Fruit fly (Drosophila melanogaster) whole organism, prepupa: Measurements from ENCODE around the gene FER.

Experiments
- Blimp-1 ChIP-seq: fragments of 200-800 bp; sonication (Bioruptor generic); optimal IDR thresholded peaks from 3 replicates; lab custom pipeline; 2017; ENCODE audit warnings: missing biosample characterization, missing genetic modification characterization, mild to moderate bottlenecking, moderate library complexity, missing genetic modification reagents
- CG10669 ChIP-seq: fragments of 200-800 bp; sonication (Bioruptor generic); optimal IDR thresholded peaks from 3 replicates; lab custom pipeline; 2018; ENCODE audit warnings: missing biosample characterization, mild to moderate bottlenecking, missing genetic modification characterization, moderate library complexity
- CG15336 ChIP-seq: fragments of 200-800 bp; sonication (Bioruptor generic); IDR thresholded peaks from 2 replicates; pipeline ENCODE4 v1.3.6; 2022; ENCODE audit warnings: missing biosample characterization, missing genetic modification characterization
- CG1621 ChIP-seq: fragments of 200-800 bp; sonication (Bioruptor generic); optimal IDR thresholded peaks from 3 replicates; lab custom pipeline; 2018; ENCODE audit warnings: missing biosample characterization, mild to moderate bottlenecking, missing genetic modification characterization
- CG16779 ChIP-seq: fragments of 200-800 bp; sonication (Bioruptor generic); optimal IDR thresholded peaks from 3 replicates; lab custom pipeline; 2017; ENCODE audit warnings: missing biosample characterization, mild to moderate bottlenecking, missing genetic modification characterization
- CG3032 ChIP-seq: fragments of 200-800 bp; optimal IDR thresholded peaks from 2 replicates; lab custom pipeline; 2019; ENCODE audit warnings: missing biosample characterization, mild to moderate bottlenecking, missing genetic modification characterization, moderate library complexity
- CG32006 ChIP-seq: fragments of 200-800 bp; sonication (Bioruptor generic); optimal IDR thresholded peaks from 3 replicates; lab custom pipeline; 2017; ENCODE audit warnings: missing biosample characterization, mild to moderate bottlenecking, missing genetic modification characterization
- CG3919 ChIP-seq: fragments of 200-800 bp; sonication (Bioruptor generic); optimal IDR thresholded peaks from 3 replicates; lab custom pipeline; 2016; ENCODE audit warnings: missing biosample characterization, missing genetic modification characterization
- CG6163 ChIP-seq: fragments of 200-800 bp; sonication (Bioruptor generic); IDR thresholded peaks from 3 replicates; pipeline ENCODE4 v1.3.6; 2022; ENCODE audit warnings: missing biosample characterization, missing genetic modification characterization
- CG6276 ChIP-seq: fragments of 200-800 bp; sonication (Bioruptor generic); optimal IDR thresholded peaks from 2 replicates; lab custom pipeline; 2017; ENCODE audit warnings: missing biosample characterization, mild to moderate bottlenecking, missing genetic modification characterization
- CG6792 ChIP-seq: fragments of 200-800 bp; sonication (Bioruptor generic); optimal IDR thresholded peaks from 3 replicates; lab custom pipeline; 2016; ENCODE audit warnings: missing biosample characterization, missing genetic modification characterization
- CG6808 ChIP-seq: fragments of 200-800 bp; sonication (Bioruptor generic); optimal IDR thresholded peaks from 3 replicates; lab custom pipeline; 2017; ENCODE audit warnings: missing biosample characterization, missing genetic modification characterization, mild to moderate bottlenecking, moderate library complexity, missing genetic modification reagents
- CG6854 ChIP-seq: fragments of 200-800 bp; sonication (Bioruptor generic); optimal IDR thresholded peaks from 2 replicates; lab custom pipeline; 2017; ENCODE audit warnings: missing biosample characterization, mild to moderate bottlenecking, missing genetic modification characterization
- CG7368 ChIP-seq: fragments of 200-800 bp; sonication (Bioruptor generic); optimal IDR thresholded peaks from 3 replicates; lab custom pipeline; 2016; ENCODE audit warnings: missing biosample characterization, missing genetic modification characterization
- CG8119 ChIP-seq: fragments of 200-800 bp; sonication (Bioruptor generic); IDR thresholded peaks from 3 replicates; pipeline ENCODE4 v1.3.6; 2022; ENCODE audit warnings: missing biosample characterization, missing genetic modification characterization
- CG9139 ChIP-seq: fragments of 200-800 bp; sonication (Bioruptor generic); optimal IDR thresholded peaks from 3 replicates; lab custom pipeline; 2017; ENCODE audit warnings: missing biosample characterization, mild to moderate bottlenecking, missing genetic modification characterization
- Eip75B ChIP-seq: fragments of 200-800 bp; sonication (Bioruptor generic); optimal IDR thresholded peaks from 3 replicates; lab custom pipeline; 2016; ENCODE audit warnings: missing biosample characterization, missing genetic modification characterization
- Eip78C ChIP-seq: fragments of 200-800 bp; sonication (Bioruptor generic); peaks from one replicate; lab custom pipeline; 2016; ENCODE audit warnings: missing biosample characterization, missing genetic modification characterization
- Eip93F ChIP-seq: fragments of 200-800 bp; sonication (Bioruptor generic); optimal IDR thresholded peaks from 2 replicates; lab custom pipeline; 2016; ENCODE audit warnings: missing biosample characterization, mild to moderate bottlenecking, missing genetic modification characterization
- Ets21C ChIP-seq: fragments of 200-800 bp; sonication (Bioruptor generic); optimal IDR thresholded peaks from 3 replicates; lab custom pipeline; 2016; ENCODE audit warnings: missing biosample characterization, missing genetic modification characterization
- Ets96B ChIP-seq: fragments of 200-800 bp; optimal IDR thresholded peaks from 2 replicates; lab custom pipeline; 2019; ENCODE audit warnings: missing biosample characterization, mild to moderate bottlenecking, missing genetic modification characterization, moderate library complexity
- Gug ChIP-seq: fragments of 200-800 bp; sonication (Bioruptor generic); IDR thresholded peaks from 2 replicates; pipeline ENCODE4 v1.3.6; 2022; ENCODE audit warnings: missing biosample characterization, missing genetic modification characterization
- Hr39 ChIP-seq: fragments of 200-800 bp; sonication (Bioruptor generic); optimal IDR thresholded peaks from 2 replicates; lab custom pipeline; 2016; ENCODE audit warnings: missing biosample characterization, missing genetic modification characterization
- Hr4 ChIP-seq: fragments of 200-800 bp; sonication (Bioruptor generic); optimal IDR thresholded peaks from 3 replicates; lab custom pipeline; 2016; ENCODE audit warnings: missing biosample characterization, missing genetic modification characterization
- Lpt ChIP-seq: fragments of 200-800 bp; sonication (Bioruptor generic); optimal IDR thresholded peaks from 3 replicates; lab custom pipeline; 2016; ENCODE audit warnings: missing biosample characterization, missing genetic modification characterization
- Met ChIP-seq: fragments of 200-800 bp; sonication (Bioruptor generic); optimal IDR thresholded peaks from 3 replicates; lab custom pipeline; 2016; ENCODE audit warnings: missing biosample characterization, missing genetic modification characterization
- OdsH ChIP-seq: fragments of 200-800 bp; sonication (Bioruptor generic); optimal IDR thresholded peaks from 3 replicates; lab custom pipeline; 2016; ENCODE audit warnings: missing biosample characterization, missing genetic modification characterization
- Smox ChIP-seq: fragments of 200-800 bp; sonication (Bioruptor generic); optimal IDR thresholded peaks from 3 replicates; lab custom pipeline; 2016; ENCODE audit warnings: missing biosample characterization, missing genetic modification characterization
- Sox102F ChIP-seq: fragments of 200-800 bp; sonication (Bioruptor generic); optimal IDR thresholded peaks from 2 replicates; lab custom pipeline; 2016; ENCODE audit warnings: missing biosample characterization, mild to moderate bottlenecking, missing genetic modification characterization
- Sox15 ChIP-seq: fragments of 200-800 bp; sonication (Bioruptor generic); optimal IDR thresholded peaks from 3 replicates; lab custom pipeline; 2016; ENCODE audit warnings: missing biosample characterization, missing genetic modification characterization
- cyc ChIP-seq: fragments of 200-800 bp; sonication (Bioruptor generic); optimal IDR thresholded peaks from 3 replicates; lab custom pipeline; 2016; ENCODE audit warnings: missing biosample characterization, missing genetic modification characterization
- eg ChIP-seq: fragments of 200-800 bp; sonication (Bioruptor generic); IDR thresholded peaks from 3 replicates; pipeline ENCODE4 v1.3.6; 2022; ENCODE audit warnings: missing biosample characterization, missing genetic modification characterization
- esn ChIP-seq: fragments of 200-800 bp; sonication (Bioruptor generic); optimal IDR thresholded peaks from 2 replicates; lab custom pipeline; 2016; ENCODE audit warnings: missing biosample characterization, mild to moderate bottlenecking, missing genetic modification characterization, moderate library complexity
- fd59A ChIP-seq: fragments of 200-800 bp; sonication (Bioruptor generic); optimal IDR thresholded peaks from 2 replicates; lab custom pipeline; 2017; ENCODE audit warnings: missing biosample characterization, mild to moderate bottlenecking, missing genetic modification characterization, missing genetic modification reagents
- fd85E ChIP-seq: fragments of 200-800 bp; sonication (Bioruptor generic); optimal IDR thresholded peaks from 3 replicates; lab custom pipeline; 2016; ENCODE audit warnings: missing biosample characterization, missing genetic modification characterization
- fkh ChIP-seq: fragments of 200-800 bp; sonication (Bioruptor generic); optimal IDR thresholded peaks from 3 replicates; lab custom pipeline; 2017; ENCODE audit warnings: missing biosample characterization, mild to moderate bottlenecking, missing genetic modification characterization, moderate library complexity
- net ChIP-seq: fragments of 200-800 bp; sonication (Bioruptor generic); optimal IDR thresholded peaks from 3 replicates; lab custom pipeline; 2016; ENCODE audit warnings: missing biosample characterization, missing genetic modification characterization
- pdm3 ChIP-seq: fragments of 200-800 bp; sonication (Bioruptor generic); optimal IDR thresholded peaks from 3 replicates; lab custom pipeline; 2016; ENCODE audit warnings: missing biosample characterization, missing genetic modification characterization
- salr ChIP-seq, 2 experiments: fragments of 200-800 bp; sonication (Bioruptor generic); optimal IDR thresholded peaks; 3 replicates each; lab custom pipeline; 2016 to 2018; ENCODE audit warnings: missing biosample characterization in 2 of 2, missing genetic modification characterization in 2 of 2, mild to moderate bottlenecking in 1 of 2
- spab ChIP-seq: fragments of 200-800 bp; sonication (Bioruptor generic); optimal IDR thresholded peaks from 2 replicates; lab custom pipeline; 2017; ENCODE audit warnings: missing biosample characterization, mild to moderate bottlenecking, missing genetic modification characterization, missing genetic modification reagents
- ss ChIP-seq, 2 experiments: fragments of 200-800 bp; sonication (Bioruptor generic); optimal IDR thresholded peaks; 2 replicates in 1 of 2; 3 replicates in 1 of 2; lab custom pipeline; 2017 to 2018; ENCODE audit warnings: mild to moderate bottlenecking in 2 of 2, missing biosample characterization in 2 of 2, missing genetic modification characterization in 2 of 2, moderate library complexity in 1 of 2
- svp ChIP-seq: fragments of 200-800 bp; sonication (Bioruptor generic); peaks from one replicate; lab custom pipeline; 2016; ENCODE audit warnings: missing biosample characterization, missing genetic modification characterization
- topi ChIP-seq: fragments of 200-800 bp; sonication (Bioruptor generic); optimal IDR thresholded peaks from 3 replicates; lab custom pipeline; 2016; ENCODE audit warnings: missing biosample characterization, missing genetic modification characterization
- vri ChIP-seq: fragments of 200-800 bp; sonication (Bioruptor generic); optimal IDR thresholded peaks from 3 replicates; lab custom pipeline; 2016; ENCODE audit warnings: missing biosample characterization, mild to moderate bottlenecking, missing genetic modification characterization

FER gene

DNA sequence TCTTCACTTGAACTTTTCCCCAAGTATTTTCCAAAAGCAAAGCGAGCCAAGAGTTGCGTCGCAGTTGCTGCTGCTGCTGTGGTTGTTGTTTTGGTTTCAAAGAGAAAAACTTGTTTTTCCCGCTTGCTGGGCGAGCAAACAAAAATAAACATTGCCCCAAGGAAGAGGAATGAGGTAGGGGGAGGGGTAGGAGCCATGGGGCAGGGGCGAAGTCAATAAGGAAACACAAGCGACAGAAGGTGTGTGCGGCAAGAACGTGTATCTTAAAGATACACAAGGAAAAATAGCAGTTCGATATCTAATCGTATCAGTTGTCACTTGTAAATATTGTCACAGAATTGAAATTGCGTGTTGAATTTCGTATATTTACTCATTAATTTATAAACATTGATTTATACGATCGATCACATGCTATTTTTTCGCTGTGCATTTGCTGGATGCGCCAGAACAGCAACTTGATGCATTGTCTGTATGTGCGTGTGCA, 762 bp downstream of the FER start (continued):
- TF ChIP-seq OdsH (peak; percentile 95), spab (GFP tag; lab: Kevin White, UChicago) (peak; percentile 96), Met (GFP tag; lab: Kevin White, UChicago) (peak; percentile 94), CG1621 (tag; lab: Kevin White, UChicago) (peak; percentile 96), Sox15 (GFP tag; lab: Kevin White, UChicago) (peak; percentile 70), Eip93F (GFP tag; lab: Kevin White, UChicago) (peak; percentile 70), Eip78C (GFP tag; lab: Kevin White, UChicago) (peak; percentile 98), Lpt (GFP tag; lab: Kevin White, UChicago) (peak; percentile 96), Gug (GFP tag; lab: Robert Waterston, UW) (peak; percentile 95), fd59A (GFP tag; lab: Kevin White, UChicago) (peak; percentile 97), CG16779 (tag; lab: Kevin White, UChicago) (peak; percentile 92), Eip75B (GFP tag; lab: Kevin White, UChicago) (peak; percentile 94)

DNA sequence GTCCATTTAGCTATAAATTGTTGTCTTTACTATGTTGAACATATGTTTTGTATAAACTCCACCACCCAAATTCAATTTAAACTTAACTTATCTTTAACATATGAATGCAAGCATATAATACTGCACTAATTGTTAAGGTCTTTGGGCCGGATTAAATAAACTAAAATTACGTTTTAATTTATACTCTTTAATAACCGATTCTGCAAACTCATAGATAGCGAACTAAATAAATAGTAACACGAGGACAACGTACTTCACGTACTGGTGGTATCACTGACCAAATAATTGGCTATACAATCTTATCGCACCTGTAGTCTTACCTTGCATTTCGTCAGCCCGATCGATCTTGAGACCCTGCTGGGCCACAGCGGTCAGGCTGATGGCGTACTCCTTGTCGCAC, 1.9 kb downstream of the FER start:
- no peak for TF ChIP-seq svp (GFP tag; lab: Kevin White, UChicago)
- no peak for TF ChIP-seq vri (GFP tag; lab: Kevin White, UChicago)
- TF ChIP-seq Ets96B (tag; lab: Kevin White, UChicago): no peak
- TF ChIP-seq CG6808 (GFP tag; lab: Kevin White, UChicago): no peak
- no peak for TF ChIP-seq topi (GFP tag; lab: Kevin White, UChicago)
- TF ChIP-seq CG7368 (GFP tag; lab: Kevin White, UChicago): no peak
- TF ChIP-seq CG3919 (GFP tag; lab: Kevin White, UChicago): no peak
- no peak for TF ChIP-seq Smox (GFP tag; lab: Kevin White, UChicago)
- no peak for TF ChIP-seq Met (GFP tag; lab: Kevin White, UChicago)
- TF ChIP-seq pdm3 (GFP tag; lab: Kevin White, UChicago): no peak
- TF ChIP-seq CG9139 (GFP tag; lab: Kevin White, UChicago): no peak
- TF ChIP-seq CG10669 (GFP tag; lab: Kevin White, UChicago): no peak
- no peak for TF ChIP-seq ss (GFP tag; optimal IDR thresholded peaks at IDR 0.05; lab: Kevin White, UChicago)
- no peak for TF ChIP-seq Eip93F (GFP tag; lab: Kevin White, UChicago)
- TF ChIP-seq CG6163 (GFP tag; lab: Robert Waterston, UW): no peak
- no peak for TF ChIP-seq CG6792 (GFP tag; lab: Kevin White, UChicago)
- no peak for TF ChIP-seq Sox102F
- TF ChIP-seq CG3032 (tag; lab: Kevin White, UChicago): no peak
- TF ChIP-seq, all 60 proteins: peak for 0

DNA sequence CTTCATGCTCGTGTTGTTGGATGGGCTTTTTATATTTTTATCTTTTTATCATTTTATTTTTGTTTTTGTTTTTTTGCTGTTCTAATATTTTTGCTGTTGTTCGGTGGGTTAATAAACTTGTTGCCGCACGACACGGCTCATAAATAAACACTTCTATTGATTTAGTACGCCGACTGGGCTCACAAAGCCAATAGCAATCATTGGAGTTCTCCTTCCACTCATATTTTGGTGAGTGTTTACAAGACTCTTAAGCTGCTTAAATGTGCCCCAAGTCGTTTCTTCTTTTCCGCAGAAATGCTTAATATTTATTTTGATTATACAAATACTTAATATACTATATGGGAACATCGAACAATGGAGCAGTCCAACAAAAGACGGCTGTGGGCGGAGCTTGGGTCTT, 4.1 kb downstream of the FER start:
- TF ChIP-seq esn (GFP tag; lab: Kevin White, UChicago): no peak
- no peak for TF ChIP-seq Hr4 (GFP tag; lab: Kevin White, UChicago)
- TF ChIP-seq fd85E (GFP tag; lab: Kevin White, UChicago): no peak
- peak; percentile 93 for TF ChIP-seq fkh (GFP tag; lab: Kevin White, UChicago)

DNA sequence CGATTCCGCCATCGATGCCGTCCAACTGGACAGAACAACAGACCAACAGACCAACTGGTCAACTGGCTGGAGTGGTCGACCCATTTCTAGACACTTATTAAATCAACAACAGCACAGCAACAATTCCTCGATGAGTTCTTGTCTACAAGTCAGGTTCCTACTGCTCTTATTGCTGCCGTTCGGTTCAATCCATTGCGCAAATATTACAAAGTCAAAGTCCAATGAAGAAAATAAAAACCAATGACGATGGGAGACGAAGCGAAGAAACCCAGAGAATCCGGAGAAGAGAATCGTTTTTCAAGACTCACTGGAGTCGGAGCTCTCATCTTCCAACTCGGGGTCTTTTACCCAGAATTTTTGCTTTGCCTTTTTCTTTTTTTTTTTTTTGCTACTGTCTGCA, 5.4 kb downstream of the FER start:
- TF ChIP-seq CG10669 (GFP tag; lab: Kevin White, UChicago): peak; percentile 46
- peak; percentile 62 for TF ChIP-seq net (GFP tag; lab: Kevin White, UChicago)
- peak; percentile 82 to 86 for TF ChIP-seq ss (GFP tag; optimal IDR thresholded peaks at IDR 0.05; lab: Kevin White, UChicago)
- TF ChIP-seq CG8119: peak; percentile 63; the same call in 1 of the 3 replicates
- TF ChIP-seq cyc (GFP tag; lab: Kevin White, UChicago): no peak
- peak; percentile 40; the same call in 1 of the 3 replicates for TF ChIP-seq eg (GFP tag; lab: Robert Waterston, UW)
- peak; percentile 39 for TF ChIP-seq CG3032 (tag; lab: Kevin White, UChicago)
- TF ChIP-seq Ets21C (GFP tag; lab: Kevin White, UChicago): no peak
- no peak for TF ChIP-seq CG6854
- peak; percentile 66 for TF ChIP-seq CG16779 (tag; lab: Kevin White, UChicago)
- peak; percentile 10 for TF ChIP-seq CG32006 (GFP tag; lab: Kevin White, UChicago)
- TF ChIP-seq CG15336 (GFP tag; lab: Robert Waterston, UW): peak; percentile 41; the same call in 1 of the 2 replicates
- TF ChIP-seq Blimp-1: no peak
- TF ChIP-seq Eip78C (GFP tag; lab: Kevin White, UChicago): peak; percentile 24
- no peak for TF ChIP-seq pdm3 (GFP tag; lab: Kevin White, UChicago)
- peak; percentile 1 to 58 for TF ChIP-seq salr (GFP tag; optimal IDR thresholded peaks at IDR 0.05; lab: Kevin White, UChicago)
- no peak for TF ChIP-seq Hr39
- peak; percentile 75 for TF ChIP-seq CG9139 (GFP tag; lab: Kevin White, UChicago)
- peak; percentile 69 for TF ChIP-seq CG6276 (GFP tag; lab: Kevin White, UChicago)
- peak; percentile 76 for TF ChIP-seq spab (GFP tag; lab: Kevin White, UChicago)
- TF ChIP-seq CG6808 (GFP tag; lab: Kevin White, UChicago): peak; percentile 88
- TF ChIP-seq fd59A (GFP tag; lab: Kevin White, UChicago): no peak
- no peak for TF ChIP-seq fd85E (GFP tag; lab: Kevin White, UChicago)
